Worm (Caenorhabditis elegans) whole organism, young adult: Measurements from ENCODE around the gene zzz-1.

Source experiments
- F55B11.4 ChIP-seq: sonication (generic microtip); optimal IDR thresholded peaks from 2 replicates; lab custom pipeline; 2016; ENCODE audit warnings: missing compliant biosample characterization, missing genetic modification characterization, borderline replicate concordance; ENCODE audit not compliant: insufficient read depth
- K12H6.12 ChIP-seq: fragments of 200-800 bp; sonication (Bioruptor generic); optimal IDR thresholded peaks from 2 replicates; lab custom pipeline; 2018; ENCODE audit warnings: mild to moderate bottlenecking, missing genetic modification characterization, missing compliant biosample characterization
- dpl-1 ChIP-seq: fragments of 150-350 bp; optimal IDR thresholded peaks from 2 replicates; lab custom pipeline; 2014; ENCODE audit warnings: missing biosample characterization, missing genetic modification reagents, missing genetic modification characterization
- egl-44 ChIP-seq: fragments of 200-800 bp; sonication (Bioruptor generic); IDR thresholded peaks from 2 replicates; pipeline ENCODE4 v1.3.6; 2022; ENCODE audit warnings: missing genetic modification reagents, missing genetic modification characterization, missing compliant biosample characterization
- fkh-3 ChIP-seq: sonication (generic microtip); optimal IDR thresholded peaks from 2 replicates; lab custom pipeline; 2016; ENCODE audit warnings: mild to moderate bottlenecking, missing genetic modification characterization, missing compliant biosample characterization
- hlh-26 ChIP-seq: fragments of 200-800 bp; sonication (Bioruptor generic); conservative IDR thresholded peaks from 2 replicates; pipeline ENCODE4 v1.3.6; 2022; ENCODE audit warnings: missing genetic modification reagents, missing genetic modification characterization, missing compliant biosample characterization
- nfya-1 ChIP-seq: sonication (generic microtip); optimal IDR thresholded peaks from 2 replicates; lab custom pipeline; 2017; ENCODE audit warnings: antibody characterized with exemption, missing compliant biosample characterization, missing genetic modification characterization, borderline replicate concordance; ENCODE audit not compliant: insufficient read depth
- nhr-27 ChIP-seq: fragments of 200-800 bp; sonication (Bioruptor generic); optimal IDR thresholded peaks from 2 replicates; lab custom pipeline; 2018; ENCODE audit warnings: mild to moderate bottlenecking, missing genetic modification characterization, moderate library complexity, missing compliant biosample characterization
- pha-4 ChIP-seq: fragments of 150-350 bp; sonication (generic microtip); optimal IDR thresholded peaks from 2 replicates; lab custom pipeline; 2014; ENCODE audit warnings: missing biosample characterization, missing genetic modification reagents, missing genetic modification characterization
- sea-2 ChIP-seq: fragments of 200-800 bp; sonication (Bioruptor generic); IDR thresholded peaks from 2 replicates; pipeline ENCODE4 v1.3.6; 2022; ENCODE audit warnings: missing genetic modification characterization, missing compliant biosample characterization
- snpc-1.3 ChIP-seq: sonication (generic microtip); optimal IDR thresholded peaks from 2 replicates; lab custom pipeline; 2017; ENCODE audit warnings: missing genetic modification characterization, mild to moderate bottlenecking, missing compliant biosample characterization, antibody characterized with exemption, moderate library complexity, missing genotype, missing genetic modification reagents; ENCODE audit not compliant: insufficient read depth
- snpc-3.4 ChIP-seq: sonication (generic microtip); optimal IDR thresholded peaks from 2 replicates; lab custom pipeline; 2017; ENCODE audit warnings: missing genetic modification characterization, mild to moderate bottlenecking, missing compliant biosample characterization, antibody characterized with exemption, moderate library complexity, missing genotype, missing genetic modification reagents
- ztf-25 ChIP-seq: fragments of 200-800 bp; sonication (Bioruptor generic); IDR thresholded peaks from 2 replicates; pipeline ENCODE4 v1.3.6; 2022; ENCODE audit warnings: missing genetic modification reagents, missing genetic modification characterization, missing compliant biosample characterization
- ztf-26 ChIP-seq: sonication (generic microtip); optimal IDR thresholded peaks from 2 replicates; lab custom pipeline; 2017; ENCODE audit warnings: missing genetic modification characterization, missing compliant biosample characterization

- TF ChIP-seq snpc-1.3 (tag; lab: Kevin White, UChicago): no peak
- TF ChIP-seq ztf-26 (tag; lab: Kevin White, UChicago): no peak
- no peak for TF ChIP-seq nfya-1 (tag; lab: Kevin White, UChicago)
- no peak for TF ChIP-seq sea-2
- no peak for TF ChIP-seq pha-4 (tag; lab: Kevin White, UChicago)
- no peak for TF ChIP-seq fkh-3 (tag; lab: Kevin White, UChicago)
- no peak for TF ChIP-seq snpc-3.4 (tag; lab: Kevin White, UChicago)
- TF ChIP-seq ztf-25 (GFP tag; lab: Robert Waterston, UW): no peak
- no peak for TF ChIP-seq dpl-1
- TF ChIP-seq F55B11.4 (tag; lab: Kevin White, UChicago): no peak
- no peak for TF ChIP-seq nhr-27 (tag; lab: Kevin White, UChicago)
- TF ChIP-seq egl-44 (GFP tag; lab: Robert Waterston, UW): no peak
- TF ChIP-seq K12H6.12 (tag; lab: Kevin White, UChicago): no peak
- no peak for TF ChIP-seq hlh-26 (GFP tag; lab: Robert Waterston, UW)
Measured at ce11 chrV:10923229-10923628, 14.3 kb upstream of the zzz-1 start, which contains the start of gene F58B4.7.
